Fruit fly (Drosophila melanogaster): ENCODE measurements around the gene Ets96B.
A peak's percentile ranks its signal among the peaks of the same experiment; 100 is the strongest.

Gene Ets96B

dm6 chr3R:24753561-24754027 lies 34.3 kb upstream of the Ets96B start, which contains the start of gene asp (continued):
- TF ChIP-seq trem (tag; optimal IDR thresholded peaks at IDR 0.05), result peak; percentile 81
- TF ChIP-seq cg (GFP tag; optimal IDR thresholded peaks at IDR 0.05), result no peak
- TF ChIP-seq ase (GFP tag; IDR thresholded peaks at IDR 0.05), result no peak
- TF ChIP-seq CG15601 (tag; optimal IDR thresholded peaks at IDR 0.05), result no peak
- no peak for TF ChIP-seq ken (GFP tag; IDR thresholded peaks at IDR 0.05)
- no peak for TF ChIP-seq B-H2 (GFP tag; optimal IDR thresholded peaks at IDR 0.05)
- no peak for TF ChIP-seq CG7928 (GFP tag; optimal IDR thresholded peaks at IDR 0.05)
- TF ChIP-seq ap (GFP tag; IDR thresholded peaks at IDR 0.05), result no peak
- TF ChIP-seq Xrp1 (GFP tag; IDR thresholded peaks at IDR 0.05), result 0 out of 2 replicates have a peak, but pooled peaks have one; percentile 11
- peak; percentile 26 for TF ChIP-seq Abd-B (GFP tag; optimal IDR thresholded peaks at IDR 0.05)
- no peak for TF ChIP-seq disco-r (GFP tag; optimal IDR thresholded peaks at IDR 0.05)
- no peak for TF ChIP-seq Atf6 (GFP tag; IDR thresholded peaks at IDR 0.05)
- TF ChIP-seq tna (GFP tag; IDR thresholded peaks at IDR 0.05; ENCODE audit: partially characterized antibody), result peak; percentile 77; the same call in 1 of the 2 replicates
- TF ChIP-seq zen2 (GFP tag; IDR thresholded peaks at IDR 0.05; ENCODE audit: partially characterized antibody), result peak; percentile 54
- TF ChIP-seq Opbp (GFP tag; IDR thresholded peaks at IDR 0.05; ENCODE audit: partially characterized antibody), result peak; percentile 76; the same call in 2 of the 3 replicates
- TF ChIP-seq sens (GFP tag), result peak; percentile 91
- TF ChIP-seq CG33213 (GFP tag; optimal IDR thresholded peaks at IDR 0.05), result no peak
- no peak for TF ChIP-seq fd102C (GFP tag; optimal IDR thresholded peaks at IDR 0.05)
- peak; percentile 77 for TF ChIP-seq BEAF-32 (GFP tag; optimal IDR thresholded peaks at IDR 0.05)
- no peak for TF ChIP-seq CG11398 (GFP tag; optimal IDR thresholded peaks at IDR 0.05)
- TF ChIP-seq CG2678 (tag; optimal IDR thresholded peaks at IDR 0.05), result no peak
- peak; percentile 82 for TF ChIP-seq knrl (GFP tag; IDR thresholded peaks at IDR 0.05; ENCODE audit: partially characterized antibody)
- TF ChIP-seq kay (GFP tag; optimal IDR thresholded peaks at IDR 0.05), result no peak
- TF ChIP-seq CG14014 (GFP tag; IDR thresholded peaks at IDR 0.05), result no peak
- no peak for TF ChIP-seq btn (GFP tag; optimal IDR thresholded peaks at IDR 0.05)
- no peak for TF ChIP-seq CG8478 (optimal IDR thresholded peaks at IDR 0.05)
- no peak for TF ChIP-seq CG12744 (GFP tag; optimal IDR thresholded peaks at IDR 0.05)
- no peak for TF ChIP-seq CG14667 (GFP tag; IDR thresholded peaks at IDR 0.05)
- no peak for TF ChIP-seq unpg (GFP tag; optimal IDR thresholded peaks at IDR 0.05)
- TF ChIP-seq Mad (GFP tag; optimal IDR thresholded peaks at IDR 0.05), result no peak
- 0 out of 2 replicates have a peak, but pooled peaks have one; percentile 30 for TF ChIP-seq CG9932 (GFP tag; IDR thresholded peaks at IDR 0.05)
- TF ChIP-seq CG15479 (GFP tag; optimal IDR thresholded peaks at IDR 0.05), result no peak
- no peak for TF ChIP-seq CG12236 (GFP tag; optimal IDR thresholded peaks at IDR 0.05)
- TF ChIP-seq croc (GFP tag; conservative IDR thresholded peaks at IDR 0.05), result no peak
- TF ChIP-seq sim (GFP tag; IDR thresholded peaks at IDR 0.05), result no peak
- TF ChIP-seq CG2875 (GFP tag; optimal IDR thresholded peaks at IDR 0.05), result no peak
- TF ChIP-seq CG18599 (GFP tag; optimal IDR thresholded peaks at IDR 0.05), result no peak
- TF ChIP-seq CG13775 (GFP tag; optimal IDR thresholded peaks at IDR 0.05), result no peak
- no peak for TF ChIP-seq CG12659 (GFP tag; optimal IDR thresholded peaks at IDR 0.05)
- no peak for TF ChIP-seq CG6254 (GFP tag; optimal IDR thresholded peaks at IDR 0.05)
- peak; percentile 35 for TF ChIP-seq Blimp-1 (GFP tag; optimal IDR thresholded peaks at IDR 0.05)
- no peak for TF ChIP-seq CG13123 (GFP tag; optimal IDR thresholded peaks at IDR 0.05)
- no peak for TF ChIP-seq CG31365 (tag; optimal IDR thresholded peaks at IDR 0.05)
- peak; percentile 76 for TF ChIP-seq unc-4 (GFP tag; IDR thresholded peaks at IDR 0.05; ENCODE audit: partially characterized antibody)
- peak; percentile 48 for TF ChIP-seq Xbp1 (GFP tag; optimal IDR thresholded peaks at IDR 0.05)
- no peak for TF ChIP-seq Nf-YA (GFP tag; IDR thresholded peaks at IDR 0.05)
- TF ChIP-seq HmgZ (tag; optimal IDR thresholded peaks at IDR 0.05), result no peak
- peak; percentile 39; the same call in 1 of the 2 replicates for TF ChIP-seq CG3847 (GFP tag; IDR thresholded peaks at IDR 0.05)
- no peak for TF ChIP-seq CG12219 (GFP tag; optimal IDR thresholded peaks at IDR 0.05)
- TF ChIP-seq CG2129 (GFP tag; IDR thresholded peaks at IDR 0.05; ENCODE audit: partially characterized antibody), result peak; percentile 63
- TF ChIP-seq Antp (GFP tag; optimal IDR thresholded peaks at IDR 0.05), result no peak
